Worm (Caenorhabditis elegans): ENCODE data around the gene abl-1.

DNA sequence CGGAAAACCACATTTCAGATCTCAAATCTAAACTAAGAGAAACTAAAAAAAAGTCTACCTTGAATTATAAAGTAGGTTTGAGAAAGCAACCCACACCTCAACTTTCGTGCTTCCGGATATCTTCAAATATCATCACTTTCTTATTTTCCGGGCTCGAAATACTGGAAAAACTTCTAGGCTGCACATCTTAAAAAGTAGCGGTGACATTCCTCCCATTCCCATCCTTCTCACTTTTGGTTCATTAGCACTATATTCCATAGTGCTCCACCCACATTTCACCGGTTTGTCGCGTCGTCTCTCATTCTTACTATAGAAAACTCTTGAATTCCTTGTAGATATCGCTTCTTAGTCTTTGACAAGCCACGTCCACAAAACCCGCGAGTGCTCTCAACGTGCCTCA, 19.6 kb downstream of the abl-1 start, which contains the start of gene flp-19:
- no peak for TF ChIP-seq unc-130 (GFP tag; optimal IDR thresholded peaks at IDR 0.05)
- TF ChIP-seq somi-1 (GFP tag; optimal IDR thresholded peaks at IDR 0.05), result no peak
- no peak for TF ChIP-seq lsy-27 (tag; optimal IDR thresholded peaks at IDR 0.05; ENCODE audit: borderline replicate concordance, insufficient read depth)
- TF ChIP-seq sdz-38 (tag; optimal IDR thresholded peaks at IDR 0.05), result no peak
